Fruit fly (Drosophila melanogaster) whole organism, wandering third instar larva: ENCODE results near the gene Vajk2.

Experiments
- Abd-B ChIP-seq: fragments of >200 bp; optimal IDR thresholded peaks from 2 replicates; lab custom pipeline; 2017; ENCODE audit warnings: missing biosample characterization, missing genetic modification characterization
- CG32264 ChIP-seq: fragments of 200-800 bp; sonication (Bioruptor generic); optimal IDR thresholded peaks from 2 replicates; lab custom pipeline; 2016; ENCODE audit warnings: missing biosample characterization, missing genetic modification characterization
- CG9705 ChIP-seq: fragments of 200-800 bp; sonication (Bioruptor generic); optimal IDR thresholded peaks from 2 replicates; lab custom pipeline; 2018; ENCODE audit warnings: missing biosample characterization, mild to moderate bottlenecking, missing genetic modification characterization
- CrebA ChIP-seq: fragments of 200-800 bp; sonication (Bioruptor generic); optimal IDR thresholded peaks from 2 replicates; lab custom pipeline; 2016; ENCODE audit warnings: missing biosample characterization, mild to moderate bottlenecking, missing genetic modification characterization, borderline replicate concordance
- Dfd ChIP-seq: fragments of >200 bp; optimal IDR thresholded peaks from 2 replicates; lab custom pipeline; 2017; ENCODE audit warnings: missing biosample characterization, missing genetic modification characterization
- Dif ChIP-seq: fragments of 200-275, 200-300 bp; sonication (Bioruptor generic); optimal IDR thresholded peaks from 2 replicates; lab custom pipeline; 2018; ENCODE audit warnings: missing biosample characterization, missing genetic modification characterization; ENCODE audit not compliant: partially characterized antibody
- GATAd ChIP-seq: sonication (Bioruptor generic); optimal IDR thresholded peaks from 2 replicates; lab custom pipeline; 2016; ENCODE audit warnings: missing biosample characterization, missing genetic modification characterization
- HLH106 ChIP-seq: fragments of 200-800 bp; optimal IDR thresholded peaks from 3 replicates; lab custom pipeline; 2019; ENCODE audit warnings: missing biosample characterization, mild to moderate bottlenecking, missing genetic modification characterization, moderate library complexity
- Hnf4 ChIP-seq: fragments of 200-800 bp; sonication (Bioruptor generic); optimal IDR thresholded peaks from 2 replicates; lab custom pipeline; 2016; ENCODE audit warnings: missing biosample characterization, mild to moderate bottlenecking, missing genetic modification characterization
- Hr78 ChIP-seq: fragments of >200 bp; optimal IDR thresholded peaks from 2 replicates; lab custom pipeline; 2017; ENCODE audit warnings: missing biosample characterization, missing genetic modification characterization
- Hr83 ChIP-seq: fragments of 200-300 bp; sonication (Bioruptor generic); optimal IDR thresholded peaks from 2 replicates; lab custom pipeline; 2016; ENCODE audit warnings: missing biosample characterization, mild to moderate bottlenecking, missing genetic modification characterization, moderate library complexity; ENCODE audit not compliant: poor library complexity, severe bottlenecking
- Jra ChIP-seq: sonication (Bioruptor generic); optimal IDR thresholded peaks from 2 replicates; lab custom pipeline; 2016; ENCODE audit warnings: missing biosample characterization, missing genetic modification characterization
- Mio ChIP-seq: sonication (Bioruptor generic); optimal IDR thresholded peaks from 2 replicates; lab custom pipeline; 2016; ENCODE audit warnings: missing biosample characterization, missing genetic modification characterization
- Myc ChIP-seq: fragments of >200 bp; optimal IDR thresholded peaks from 2 replicates; lab custom pipeline; 2017
- N ChIP-seq: fragments of >200 bp; optimal IDR thresholded peaks from 2 replicates; lab custom pipeline; 2018; ENCODE audit warnings: missing biosample characterization, missing external identifiers, missing genetic modification characterization
- OdsH ChIP-seq: fragments of 200-800 bp; sonication (Bioruptor generic); optimal IDR thresholded peaks from 2 replicates; lab custom pipeline; 2016; ENCODE audit warnings: missing biosample characterization, mild to moderate bottlenecking, missing genetic modification characterization
- Rel ChIP-seq, 2 experiments: fragments of 200-800 bp; sonication (Bioruptor generic) in 1 of 2; optimal IDR thresholded peaks; 2 replicates in 1 of 2; 3 replicates in 1 of 2; lab custom pipeline; 2016 to 2019; ENCODE audit warnings: mild to moderate bottlenecking in 2 of 2, missing biosample characterization in 2 of 2, missing genetic modification characterization in 2 of 2, moderate library complexity in 1 of 2
- Sp1 ChIP-seq: fragments of 200-800 bp; sonication (Bioruptor generic); optimal IDR thresholded peaks from 3 replicates; lab custom pipeline; 2019; ENCODE audit warnings: missing biosample characterization, mild to moderate bottlenecking, missing genetic modification characterization, moderate library complexity
- Vsx2 ChIP-seq: fragments of 200-300, 225-300 bp; sonication (Bioruptor generic); optimal IDR thresholded peaks from 2 replicates; lab custom pipeline; 2018; ENCODE audit warnings: missing biosample characterization, missing genetic modification characterization; ENCODE audit not compliant: partially characterized antibody
- br ChIP-seq: fragments of 200-800 bp; sonication (Bioruptor generic); optimal IDR thresholded peaks from 2 replicates; lab custom pipeline; 2016; ENCODE audit warnings: missing biosample characterization, missing genetic modification characterization
- brk ChIP-seq: fragments of 200-800 bp; sonication (Bioruptor generic); optimal IDR thresholded peaks from 2 replicates; lab custom pipeline; 2016; ENCODE audit warnings: missing biosample characterization, mild to moderate bottlenecking, missing genetic modification characterization
- dl ChIP-seq, 2 experiments: fragments of 175-275, 200-275 bp in 1 of 2; fragments of 200-275 bp in 1 of 2; sonication (Bioruptor generic); optimal IDR thresholded peaks; lab custom pipeline; 2018; ENCODE audit warnings: mild to moderate bottlenecking in 2 of 2, missing biosample characterization in 2 of 2, missing genetic modification characterization in 2 of 2, moderate library complexity in 2 of 2; ENCODE audit not compliant: partially characterized antibody in 2 of 2, insufficient read depth in 1 of 2
- dmrt93B ChIP-seq: fragments of 200-800 bp; sonication (Bioruptor generic); optimal IDR thresholded peaks from 2 replicates; lab custom pipeline; 2018; ENCODE audit warnings: missing biosample characterization, mild to moderate bottlenecking, missing genetic modification characterization
- dsf ChIP-seq: sonication (Bioruptor generic); optimal IDR thresholded peaks from 2 replicates; lab custom pipeline; 2016; ENCODE audit warnings: missing biosample characterization, missing genetic modification characterization, borderline replicate concordance
- ey ChIP-seq: fragments of 200-800 bp; sonication (Bioruptor generic); optimal IDR thresholded peaks from 2 replicates; lab custom pipeline; 2016; ENCODE audit warnings: missing biosample characterization, missing genetic modification characterization
- foxo ChIP-seq, 2 experiments: fragments of 200-800 bp; sonication (Bioruptor generic); optimal IDR thresholded peaks; 2 replicates in 1 of 2; 3 replicates in 1 of 2; lab custom pipeline; 2016 to 2017; ENCODE audit warnings: missing biosample characterization in 2 of 2, missing genetic modification characterization in 2 of 2
- fru ChIP-seq: fragments of 200-800 bp; sonication (Bioruptor generic); optimal IDR thresholded peaks from 3 replicates; lab custom pipeline; 2016; ENCODE audit warnings: missing biosample characterization, mild to moderate bottlenecking, missing genetic modification characterization
- h ChIP-seq: fragments of 200-800 bp; sonication (Bioruptor generic); optimal IDR thresholded peaks from 3 replicates; lab custom pipeline; 2016; ENCODE audit warnings: missing biosample characterization, mild to moderate bottlenecking, missing genetic modification characterization
- jim ChIP-seq: fragments of 175-275, 200-325 bp; sonication (Bioruptor generic); optimal IDR thresholded peaks from 2 replicates; lab custom pipeline; 2016; ENCODE audit warnings: missing biosample characterization, mild to moderate bottlenecking, missing genetic modification characterization
- lola ChIP-seq: fragments of >200 bp; optimal IDR thresholded peaks from 2 replicates; lab custom pipeline; 2017; ENCODE audit warnings: missing biosample characterization, missing genetic modification characterization
- pan ChIP-seq: fragments of >200 bp; optimal IDR thresholded peaks from 2 replicates; lab custom pipeline; 2017
- psq ChIP-seq: fragments of 200-800 bp; sonication (Bioruptor generic); optimal IDR thresholded peaks from 3 replicates; lab custom pipeline; 2017; ENCODE audit warnings: missing biosample characterization, mild to moderate bottlenecking, missing genetic modification characterization, moderate library complexity
- rgr ChIP-seq: fragments of 200-800 bp; sonication (Bioruptor generic); optimal IDR thresholded peaks from 3 replicates; lab custom pipeline; 2016; ENCODE audit warnings: missing biosample characterization, mild to moderate bottlenecking, missing genetic modification characterization
- sage ChIP-seq: fragments of 200-800 bp; sonication (Bioruptor generic); optimal IDR thresholded peaks from 2 replicates; lab custom pipeline; 2016; ENCODE audit warnings: missing biosample characterization, mild to moderate bottlenecking, missing genetic modification characterization
- sv ChIP-seq: fragments of 200-800 bp; sonication (Bioruptor generic); optimal IDR thresholded peaks from 3 replicates; lab custom pipeline; 2016; ENCODE audit warnings: missing biosample characterization, missing genetic modification characterization
- tai ChIP-seq: sonication (Bioruptor generic); optimal IDR thresholded peaks from 2 replicates; lab custom pipeline; 2016; ENCODE audit warnings: missing biosample characterization, missing genetic modification characterization
- usp ChIP-seq: fragments of >200 bp; optimal IDR thresholded peaks from 2 replicates; lab custom pipeline; 2017; ENCODE audit warnings: missing biosample characterization, missing genetic modification characterization
- woc ChIP-seq: sonication (Bioruptor generic); optimal IDR thresholded peaks from 2 replicates; lab custom pipeline; 2016; ENCODE audit warnings: missing biosample characterization, mild to moderate bottlenecking, missing genetic modification characterization

Vajk2 gene

DNA sequence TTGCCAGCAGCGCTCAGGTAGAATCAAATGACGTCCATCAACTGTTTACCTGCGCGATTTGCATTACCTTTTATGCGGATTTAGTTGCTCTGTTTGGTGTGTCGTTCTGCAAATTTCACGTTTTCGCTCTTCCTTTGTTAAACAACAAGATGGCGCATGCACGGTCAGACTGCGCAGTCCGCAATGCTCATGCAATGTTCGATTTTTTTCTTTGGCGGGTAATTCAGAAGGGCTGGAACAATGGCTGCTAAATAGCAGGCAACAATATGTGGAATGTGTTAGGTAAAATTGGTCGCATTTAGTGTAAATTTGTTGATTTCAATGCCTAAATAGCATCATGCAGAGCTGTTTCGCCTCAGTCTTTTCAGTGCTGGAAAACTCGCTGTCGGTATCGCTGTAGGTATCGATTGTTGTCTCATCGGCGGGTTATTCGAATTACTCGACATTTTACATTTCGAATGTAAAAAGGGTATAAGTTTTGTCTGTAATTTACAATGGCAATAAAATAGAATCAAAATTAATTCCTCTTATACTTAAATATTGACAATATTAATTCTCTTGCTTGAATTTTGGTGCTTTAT is 30.1 kb downstream of the Vajk2 start, which contains the start of gene Smg5:
TSS of gene Smg5 (minus strand) at position 331 of the 581 bp plus-strand sequence.
- peak; percentile 68 for TF ChIP-seq dmrt93B
- TF ChIP-seq pan (lab: Kevin White, UChicago), result no peak
- peak; percentile 58 to 89 for TF ChIP-seq foxo (GFP tag; optimal IDR thresholded peaks at IDR 0.05; lab: Kevin White, UChicago)
- TF ChIP-seq GATAd (GFP tag; lab: Kevin White, UChicago), result peak; percentile 46
- TF ChIP-seq N (GFP tag; lab: Kevin White, UChicago), result peak; percentile 59
- peak; percentile 78 for TF ChIP-seq HLH106
- no peak for TF ChIP-seq jim (GFP tag; lab: Kevin White, UChicago)
- TF ChIP-seq fru (GFP tag; lab: Kevin White, UChicago), result peak; percentile 84
- peak; percentile 100 for TF ChIP-seq Vsx2
- no peak for TF ChIP-seq Hr78 (GFP tag; lab: Kevin White, UChicago)
- TF ChIP-seq Dif, result peak; percentile 100
- TF ChIP-seq sage (GFP tag; lab: Kevin White, UChicago), result peak; percentile 1
- TF ChIP-seq CG9705 (GFP tag; lab: Kevin White, UChicago), result peak; percentile 78
- peak; percentile 85 for TF ChIP-seq br (GFP tag; lab: Kevin White, UChicago)
- no peak for TF ChIP-seq tai (GFP tag; lab: Kevin White, UChicago)
- TF ChIP-seq rgr (GFP tag; lab: Kevin White, UChicago), result peak; percentile 89
- TF ChIP-seq Hr83 (GFP tag; lab: Kevin White, UChicago), result peak; percentile 61
- TF ChIP-seq Dfd (GFP tag; lab: Kevin White, UChicago), result no peak
- TF ChIP-seq dsf, result peak; percentile 34
- TF ChIP-seq OdsH (GFP tag; lab: Kevin White, UChicago), result peak; percentile 69
- peak; percentile 57 for TF ChIP-seq CG32264 (GFP tag; lab: Kevin White, UChicago)
- TF ChIP-seq brk (GFP tag; lab: Kevin White, UChicago), result no peak
- TF ChIP-seq woc (GFP tag; lab: Kevin White, UChicago), result peak; percentile 91
- TF ChIP-seq Myc (lab: Kevin White, UChicago), result peak; percentile 76
- TF ChIP-seq Jra, result peak; percentile 74
- TF ChIP-seq Rel (GFP tag; optimal IDR thresholded peaks at IDR 0.05; lab: Kevin White, UChicago), result no peak
- peak; percentile 23 for TF ChIP-seq Rel (tag; optimal IDR thresholded peaks at IDR 0.05; lab: Kevin White, UChicago)
- TF ChIP-seq usp (GFP tag; lab: Kevin White, UChicago), result no peak
- no peak for TF ChIP-seq CrebA (GFP tag; lab: Kevin White, UChicago)
- TF ChIP-seq Mio (GFP tag; lab: Kevin White, UChicago), result no peak
- no peak for TF ChIP-seq lola (GFP tag; lab: Kevin White, UChicago)
- TF ChIP-seq Abd-B, result no peak
- TF ChIP-seq dl (GFP tag; optimal IDR thresholded peaks at IDR 0.05; lab: Kevin White, UChicago; ENCODE audit: insufficient read depth in 1 of 2, partially characterized antibody in 2 of 2), result peak; percentile 98 to 99
- peak; percentile 62 for TF ChIP-seq Sp1
- peak; percentile 82 for TF ChIP-seq psq (GFP tag; lab: Kevin White, UChicago)
- peak; percentile 85 for TF ChIP-seq ey
- TF ChIP-seq sv (GFP tag; lab: Kevin White, UChicago), result peak; percentile 96
- TF ChIP-seq h (GFP tag; lab: Kevin White, UChicago), result peak; percentile 88
- peak; percentile 83 for TF ChIP-seq Hnf4 (GFP tag; lab: Kevin White, UChicago)
- TF ChIP-seq, all 38 proteins: peak for 27

- TF ChIP-seq dmrt93B, result no peak
- TF ChIP-seq N (GFP tag; lab: Kevin White, UChicago), result no peak
- TF ChIP-seq tai (GFP tag; lab: Kevin White, UChicago), result no peak
- no peak for TF ChIP-seq CG32264 (GFP tag; lab: Kevin White, UChicago)
- no peak for TF ChIP-seq lola (GFP tag; lab: Kevin White, UChicago)
- peak; percentile 86 for TF ChIP-seq Hr83 (GFP tag; lab: Kevin White, UChicago)
- TF ChIP-seq CG9705 (GFP tag; lab: Kevin White, UChicago), result peak; percentile 3
- no peak for TF ChIP-seq Dif
- TF ChIP-seq sage (GFP tag; lab: Kevin White, UChicago), result no peak
- no peak for TF ChIP-seq Dfd (GFP tag; lab: Kevin White, UChicago)
Observed at dm6 chr2L:13903796-13904330, 30.6 kb downstream of the Vajk2 start.
